Worm (Caenorhabditis elegans) whole organism, L4 larva: ENCODE data around the gene C46F9.5.
A peak's percentile ranks its signal among the peaks of the same experiment; 100 is the strongest.

Experiments
- F37D6.2 ChIP-seq: sonication (generic microtip); optimal IDR thresholded peaks from 2 replicates; lab custom pipeline; 2016; ENCODE audit warnings: mild to moderate bottlenecking, missing genetic modification characterization, missing compliant biosample characterization
- Y48G9A.11 ChIP-seq: fragments of 200-800 bp; sonication (Bioruptor generic); IDR thresholded peaks from 2 replicates; pipeline ENCODE4 v1.3.6; 2022; ENCODE audit warnings: missing genetic modification reagents, missing genetic modification characterization, missing compliant biosample characterization
- ZK337.2 ChIP-seq: fragments of 200-800 bp; sonication (Bioruptor generic); IDR thresholded peaks from 2 replicates; pipeline ENCODE4 v1.3.6; 2022; ENCODE audit warnings: missing genetic modification reagents, missing genetic modification characterization, missing compliant biosample characterization
- ceh-44 ChIP-seq: fragments of 200-800 bp; sonication (Bioruptor generic); IDR thresholded peaks from 2 replicates; pipeline ENCODE4 v1.3.6; 2022; ENCODE audit warnings: missing genetic modification reagents, missing genetic modification characterization, missing compliant biosample characterization
- ceh-82 ChIP-seq: sonication (generic microtip); optimal IDR thresholded peaks from 2 replicates; lab custom pipeline; 2017; ENCODE audit warnings: missing biosample characterization, missing genetic modification characterization
- cey-2 ChIP-seq: sonication (generic microtip); optimal IDR thresholded peaks from 3 replicates; lab custom pipeline; 2017; ENCODE audit warnings: missing genetic modification characterization, mild to moderate bottlenecking, missing compliant biosample characterization, antibody characterized with exemption, borderline replicate concordance; ENCODE audit not compliant: insufficient read depth
- daf-12 ChIP-seq: fragments of 150-350 bp; optimal IDR thresholded peaks from 2 replicates; lab custom pipeline; 2014; ENCODE audit warnings: missing biosample characterization, missing genetic modification reagents, missing genetic modification characterization
- dmd-6 ChIP-seq: fragments of 200-800 bp; sonication (Bioruptor generic); IDR thresholded peaks from 2 replicates; pipeline ENCODE4 v1.3.6; 2022; ENCODE audit warnings: missing genetic modification reagents, missing genetic modification characterization, missing compliant biosample characterization
- dmd-8 ChIP-seq: fragments of 200-800 bp; sonication (Bioruptor generic); IDR thresholded peaks from 2 replicates; pipeline ENCODE4 v1.3.6; 2022; ENCODE audit warnings: missing genetic modification characterization, missing compliant biosample characterization
- dmd-9 ChIP-seq: fragments of 200-800 bp; sonication (Bioruptor generic); IDR thresholded peaks from 2 replicates; pipeline ENCODE4 v1.3.6; 2022; ENCODE audit warnings: missing genetic modification reagents, missing genetic modification characterization, missing compliant biosample characterization
- duxl-1 ChIP-seq: sonication (generic microtip); optimal IDR thresholded peaks from 2 replicates; lab custom pipeline; 2016; ENCODE audit warnings: mild to moderate bottlenecking, missing genetic modification characterization, moderate library complexity, missing compliant biosample characterization; ENCODE audit not compliant: poor library complexity
- egl-43 ChIP-seq: fragments of 200-800 bp; sonication (Bioruptor generic); IDR thresholded peaks from 2 replicates; pipeline ENCODE4 v1.3.6; 2022; ENCODE audit warnings: missing genetic modification reagents, missing genetic modification characterization, missing compliant biosample characterization
- fos-1 ChIP-seq: fragments of 150-350 bp; optimal IDR thresholded peaks from 2 replicates; lab custom pipeline; 2014; ENCODE audit warnings: missing biosample characterization, missing genetic modification characterization
- gei-8 ChIP-seq: fragments of 200-800 bp; sonication (Bioruptor generic); optimal IDR thresholded peaks from 2 replicates; lab custom pipeline; 2018; ENCODE audit warnings: mild to moderate bottlenecking, missing genetic modification characterization, missing compliant biosample characterization
- hif-1 ChIP-seq, 2 experiments: sonication (generic microtip); optimal IDR thresholded peaks; 2 replicates each; lab custom pipeline; 2016 to 2017; ENCODE audit warnings: missing compliant biosample characterization in 2 of 2, missing genetic modification characterization in 2 of 2, missing genetic modification reagents in 2 of 2, missing genotype in 2 of 2, mild to moderate bottlenecking in 1 of 2
- hlh-11 ChIP-seq: fragments of 200-800 bp; sonication (Bioruptor generic); optimal IDR thresholded peaks from 2 replicates; lab custom pipeline; 2018; ENCODE audit warnings: mild to moderate bottlenecking, missing genetic modification characterization, missing compliant biosample characterization
- hmg-1.1 ChIP-seq: fragments of 200-800 bp; sonication (Bioruptor generic); IDR thresholded peaks from 2 replicates; pipeline ENCODE4 v1.3.6; 2022; ENCODE audit warnings: missing genetic modification reagents, missing genetic modification characterization, missing compliant biosample characterization
- jun-1 ChIP-seq: fragments of 150-350 bp; optimal IDR thresholded peaks from 2 replicates; lab custom pipeline; 2014; ENCODE audit warnings: missing biosample characterization, missing genetic modification reagents, missing genetic modification characterization
- lin-13 ChIP-seq: fragments of 150-350 bp; optimal IDR thresholded peaks from 2 replicates; lab custom pipeline; 2014; ENCODE audit warnings: missing biosample characterization, missing genetic modification reagents, missing genetic modification characterization
- lin-29 ChIP-seq: fragments of 200-800 bp; sonication (Bioruptor generic); IDR thresholded peaks from 2 replicates; pipeline ENCODE4 v1.3.6; 2022; ENCODE audit warnings: missing genetic modification reagents, missing genetic modification characterization, missing compliant biosample characterization
- lin-38 ChIP-seq: fragments of 200-800 bp; sonication (Bioruptor generic); IDR thresholded peaks from 2 replicates; pipeline ENCODE4 v1.3.6; 2022; ENCODE audit warnings: missing genetic modification reagents, missing genetic modification characterization, missing compliant biosample characterization
- lin-39 ChIP-seq: fragments of 150-350 bp; optimal IDR thresholded peaks from 2 replicates; lab custom pipeline; 2014; ENCODE audit warnings: missing biosample characterization, missing genetic modification reagents, missing genetic modification characterization
- lir-3 ChIP-seq: sonication (generic microtip); optimal IDR thresholded peaks from 2 replicates; lab custom pipeline; 2016; ENCODE audit warnings: mild to moderate bottlenecking, missing genetic modification characterization, missing compliant biosample characterization
- lsy-2 ChIP-seq, 2 experiments: fragments of 150-350 bp in 1 of 2; sonication (generic microtip) in 1 of 2; optimal IDR thresholded peaks; 2 replicates each; lab custom pipeline; 2014 to 2017; ENCODE audit warnings: missing biosample characterization in 2 of 2, missing genetic modification characterization in 2 of 2
- madf-9 ChIP-seq: fragments of 200-800 bp; sonication (Bioruptor generic); conservative IDR thresholded peaks from 2 replicates; pipeline ENCODE4 v1.3.6; 2022; ENCODE audit warnings: missing genetic modification reagents, missing genetic modification characterization, missing compliant biosample characterization
- mep-1 ChIP-seq: fragments of 150-350 bp; sonication (generic microtip); optimal IDR thresholded peaks from 3 replicates; lab custom pipeline; 2014; ENCODE audit warnings: missing biosample characterization, missing genetic modification characterization
- mes-2 ChIP-seq: sonication (generic microtip); optimal IDR thresholded peaks from 2 replicates; lab custom pipeline; 2016; ENCODE audit warnings: missing genotype, mild to moderate bottlenecking, missing genetic modification characterization, missing compliant biosample characterization; ENCODE audit not compliant: poor library complexity, severe bottlenecking
- nhr-25 ChIP-seq: sonication (generic microtip); optimal IDR thresholded peaks from 2 replicates; lab custom pipeline; 2017; ENCODE audit warnings: missing genetic modification characterization, mild to moderate bottlenecking, missing compliant biosample characterization, antibody characterized with exemption, moderate library complexity, borderline replicate concordance; ENCODE audit not compliant: insufficient read depth
- nhr-41 ChIP-seq: fragments of 200-800 bp; sonication (Bioruptor generic); IDR thresholded peaks from 2 replicates; pipeline ENCODE4 v1.3.6; 2022; ENCODE audit warnings: missing genetic modification reagents, missing genetic modification characterization, missing compliant biosample characterization
- nhr-42 ChIP-seq: fragments of 200-800 bp; sonication (Bioruptor generic); IDR thresholded peaks from 2 replicates; pipeline ENCODE4 v1.3.6; 2022; ENCODE audit warnings: missing genetic modification characterization, missing compliant biosample characterization
- pha-4 ChIP-seq, 2 experiments: fragments of 150-350 bp in 1 of 2; fragments of 200-800 bp in 1 of 2; sonication (Bioruptor generic) in 1 of 2; IDR thresholded peaks in 1 of 2; optimal IDR thresholded peaks in 1 of 2; 2 replicates each; pipeline versions ENCODE4 v1.3.6 to Lab custom; 2014 to 2022; ENCODE audit warnings: missing genetic modification characterization in 2 of 2, missing genetic modification reagents in 2 of 2, missing biosample characterization in 1 of 2, missing compliant biosample characterization in 1 of 2
- php-3 ChIP-seq: fragments of 200-800 bp; sonication (Bioruptor generic); IDR thresholded peaks from 2 replicates; pipeline ENCODE4 v1.3.6; 2022; ENCODE audit warnings: missing genetic modification reagents, missing genetic modification characterization, missing compliant biosample characterization
- snpc-1.2 ChIP-seq: fragments of 200-800 bp; sonication (Bioruptor generic); IDR thresholded peaks from 2 replicates; pipeline ENCODE4 v1.3.6; 2022; ENCODE audit warnings: missing genetic modification reagents, missing genetic modification characterization, missing compliant biosample characterization
- snpc-4 ChIP-seq: fragments of 150-350 bp; optimal IDR thresholded peaks from 2 replicates; lab custom pipeline; 2014; ENCODE audit warnings: missing biosample characterization, missing genetic modification characterization
- spr-1 ChIP-seq: sonication (generic microtip); optimal IDR thresholded peaks from 2 replicates; lab custom pipeline; 2016; ENCODE audit warnings: mild to moderate bottlenecking, missing genetic modification characterization, missing compliant biosample characterization
- unc-62 ChIP-seq, 3 experiments: fragments of 150-350 bp in 1 of 3; sonication (generic microtip); optimal IDR thresholded peaks in 2 of 3; peaks in 1 of 3; 1 replicate in 1 of 3; 2 replicates in 2 of 3; lab custom pipeline; 2014 to 2017; ENCODE audit warnings: missing biosample characterization in 3 of 3, missing genetic modification characterization in 3 of 3, missing genetic modification reagents in 3 of 3, missing genotype in 1 of 3
- vab-7 ChIP-seq: fragments of 200-800 bp; sonication (Bioruptor generic); IDR thresholded peaks from 2 replicates; pipeline ENCODE4 v1.3.6; 2022; ENCODE audit warnings: missing genetic modification reagents, missing genetic modification characterization, missing compliant biosample characterization
- zag-1 ChIP-seq: fragments of 150-350 bp; optimal IDR thresholded peaks from 2 replicates; lab custom pipeline; 2014; ENCODE audit warnings: missing biosample characterization, missing genetic modification characterization
- zfp-2 ChIP-seq: sonication (generic microtip); optimal IDR thresholded peaks from 2 replicates; lab custom pipeline; 2016; ENCODE audit warnings: mild to moderate bottlenecking, missing genetic modification characterization, missing compliant biosample characterization
- zfp-3 ChIP-seq: fragments of 200-800 bp; sonication (Bioruptor generic); conservative IDR thresholded peaks from 2 replicates; pipeline ENCODE4 v1.3.6; 2022; ENCODE audit warnings: missing genetic modification reagents, missing genetic modification characterization, missing compliant biosample characterization
- ztf-11 ChIP-seq: fragments of 150-350 bp; optimal IDR thresholded peaks from 2 replicates; lab custom pipeline; 2014; ENCODE audit warnings: missing biosample characterization, missing genetic modification characterization

The C46F9.5 gene

ce11 chrII:1895278-1895677 is at the start of gene C46F9.5:
TSS of gene C46F9.5 (plus strand) at chrII:1895578.
- no peak for TF ChIP-seq lin-13 (GFP tag; lab: Kevin White, UChicago)
- TF ChIP-seq ztf-11 = no peak
- no peak for TF ChIP-seq dmd-8
- no peak for TF ChIP-seq pha-4 (GFP tag; IDR thresholded peaks at IDR 0.05; lab: Robert Waterston, UW)
- TF ChIP-seq pha-4 (tag; optimal IDR thresholded peaks at IDR 0.05; lab: Kevin White, UChicago) = no peak
- no peak for TF ChIP-seq nhr-25
- TF ChIP-seq php-3 (GFP tag; lab: Robert Waterston, UW) = no peak
- no peak for TF ChIP-seq nhr-42 (GFP tag; lab: Robert Waterston, UW)
- TF ChIP-seq snpc-4 (tag; lab: Kevin White, UChicago) = no peak
- no peak for TF ChIP-seq zfp-3 (GFP tag; lab: Robert Waterston, UW)
- TF ChIP-seq cey-2 (tag; lab: Kevin White, UChicago) = no peak
- TF ChIP-seq, all 104 proteins: peak for 0

- TF ChIP-seq hlh-11 (tag; lab: Kevin White, UChicago) (no peak), duxl-1 (tag; lab: Kevin White, UChicago) (peak; percentile 91), lin-29 (GFP tag; lab: Robert Waterston, UW) (no peak), unc-62 (GFP tag; optimal IDR thresholded peaks at IDR 0.05 in 1 of 2; lab: Kevin White, UChicago) (peak in 1 of 2 experiments; percentile 10), unc-62 (tag; optimal IDR thresholded peaks at IDR 0.05; lab: Kevin White, UChicago) (no peak), egl-43 (GFP tag; lab: Robert Waterston, UW) (0 out of 2 replicates have a peak, but pooled peaks have one; percentile 51)
Observed at ce11 chrII:1848109-1848508, 47.3 kb upstream of the C46F9.5 start, which contains the start of gene fbxb-97. TSS of gene fbxb-97 (minus strand) at chrII:1848161.

- TF ChIP-seq dmd-6 (GFP tag; lab: Robert Waterston, UW) (no peak), nhr-41 (GFP tag; lab: Robert Waterston, UW) (no peak), snpc-1.2 (GFP tag; lab: Robert Waterston, UW) (no peak), gei-8 (no peak), F37D6.2 (tag; lab: Kevin White, UChicago) (no peak), nhr-25 (no peak), snpc-4 (tag; lab: Kevin White, UChicago) (no peak), ZK337.2 (GFP tag; lab: Robert Waterston, UW) (no peak), mep-1 (no peak), hmg-1.1 (GFP tag; lab: Robert Waterston, UW) (no peak), lin-39 (no peak), lir-3 (no peak), ceh-44 (GFP tag; lab: Robert Waterston, UW) (no peak), Y48G9A.11 (no peak), php-3 (GFP tag; lab: Robert Waterston, UW) (no peak), lsy-2 (tag; optimal IDR thresholded peaks at IDR 0.05; lab: Kevin White, UChicago) (no peak), hif-1 (tag; optimal IDR thresholded peaks at IDR 0.05; lab: Kevin White, UChicago) (no peak), zfp-2 (tag; lab: Kevin White, UChicago) (no peak)
Observed at ce11 chrII:1850299-1850698, 45.1 kb upstream of the C46F9.5 start, which contains the start of gene fbxb-96. TSS of gene fbxb-96 (minus strand) at chrII:1850399.

ce11 chrII:1850840-1851294 is 44.5 kb upstream of the C46F9.5 start, which contains the start of gene C52E2.3:
TSS of gene C52E2.3 (plus strand) at chrII:1851244.
- TF ChIP-seq hlh-11 (tag; lab: Kevin White, UChicago) = peak; percentile 6
- no peak for TF ChIP-seq spr-1 (tag; lab: Kevin White, UChicago)

- no peak for TF ChIP-seq cey-2 (tag; lab: Kevin White, UChicago)
- no peak for TF ChIP-seq lin-39
- TF ChIP-seq nhr-25 = no peak
- no peak for TF ChIP-seq mes-2 (tag; lab: Kevin White, UChicago)
- TF ChIP-seq fos-1 = no peak
- TF ChIP-seq ceh-82 = no peak
- no peak for TF ChIP-seq lin-38 (GFP tag; lab: Robert Waterston, UW)
- no peak for TF ChIP-seq dmd-9
- TF ChIP-seq jun-1 = peak; percentile 34
- no peak for TF ChIP-seq daf-12 (tag; lab: Kevin White, UChicago)
- no peak for TF ChIP-seq zag-1 (tag; lab: Kevin White, UChicago)
- no peak for TF ChIP-seq snpc-1.2 (GFP tag; lab: Robert Waterston, UW)
- no peak for TF ChIP-seq vab-7 (GFP tag; lab: Robert Waterston, UW)
- no peak for TF ChIP-seq madf-9
- TF ChIP-seq hif-1 (tag; optimal IDR thresholded peaks at IDR 0.05; lab: Kevin White, UChicago) = no peak
Observed at ce11 chrII:1851716-1852115, 43.7 kb upstream of the C46F9.5 start.
